Fruit fly (Drosophila melanogaster) whole organism, embryonic: ENCODE data around the gene barr.
A peak's percentile ranks its signal among the peaks of the same experiment; 100 is the strongest.

Experiments used
- Aef1 ChIP-seq: fragments of 200-800 bp; sonication (Bioruptor generic); IDR thresholded peaks from 3 replicates; pipeline ENCODE4 v1.3.6; 2022; ENCODE audit warnings: missing biosample characterization, missing genetic modification characterization
- CG11093 ChIP-seq: fragments of 200-800 bp; sonication (Bioruptor generic); IDR thresholded peaks from 3 replicates; pipeline ENCODE4 v1.3.6; 2022; ENCODE audit warnings: missing biosample characterization, missing genetic modification characterization
- CG11560 ChIP-seq: fragments of 200-800 bp; sonication (Bioruptor generic); IDR thresholded peaks from 3 replicates; pipeline ENCODE4 v1.3.6; 2022; ENCODE audit warnings: missing biosample characterization, missing genetic modification characterization
- CG13296 ChIP-seq: fragments of 200-800 bp; sonication (Bioruptor generic); optimal IDR thresholded peaks from 3 replicates; lab custom pipeline; 2018; ENCODE audit warnings: missing biosample characterization, mild to moderate bottlenecking, missing genetic modification characterization
- CG13624 ChIP-seq: fragments of 200-800 bp; sonication (Bioruptor generic); optimal IDR thresholded peaks from 2 replicates; lab custom pipeline; 2016; ENCODE audit warnings: missing biosample characterization, missing genetic modification characterization
- CG13894 ChIP-seq: fragments of 200-800 bp; sonication (Bioruptor generic); optimal IDR thresholded peaks from 3 replicates; lab custom pipeline; 2018; ENCODE audit warnings: missing biosample characterization, mild to moderate bottlenecking, missing genetic modification characterization, moderate library complexity
- CG14050 ChIP-seq: fragments of 200-800 bp; sonication (Bioruptor generic); IDR thresholded peaks from 3 replicates; pipeline ENCODE4 v1.3.6; 2022; ENCODE audit warnings: missing biosample characterization, missing genetic modification characterization
- CG1602 ChIP-seq: fragments of 200-800 bp; sonication (Bioruptor generic); optimal IDR thresholded peaks from 3 replicates; lab custom pipeline; 2016; ENCODE audit warnings: missing biosample characterization, missing genetic modification characterization
- CG17361 ChIP-seq: fragments of 200-800 bp; sonication (Bioruptor generic); IDR thresholded peaks from 3 replicates; pipeline ENCODE4 v1.3.6; 2022; ENCODE audit warnings: missing biosample characterization, missing genetic modification characterization
- CG17385 ChIP-seq: fragments of 200-800 bp; sonication (Bioruptor generic); optimal IDR thresholded peaks from 3 replicates; lab custom pipeline; 2018; ENCODE audit warnings: missing biosample characterization, mild to moderate bottlenecking, missing genetic modification characterization
- CG18619 ChIP-seq: fragments of 200-800 bp; sonication (Bioruptor generic); optimal IDR thresholded peaks from 3 replicates; lab custom pipeline; 2017; ENCODE audit warnings: missing biosample characterization, mild to moderate bottlenecking, missing genetic modification characterization
- CG2120 ChIP-seq: fragments of 200-800 bp; sonication (Bioruptor generic); optimal IDR thresholded peaks from 3 replicates; lab custom pipeline; 2016; ENCODE audit warnings: missing biosample characterization, missing genetic modification characterization
- CG2199 ChIP-seq: fragments of 200-800 bp; sonication (Bioruptor generic); IDR thresholded peaks from 3 replicates; pipeline ENCODE4 v1.3.6; 2022; ENCODE audit warnings: missing biosample characterization, missing genetic modification characterization
- CG31388 ChIP-seq: fragments of 200-800 bp; sonication (Bioruptor generic); optimal IDR thresholded peaks from 2 replicates; lab custom pipeline; 2016; ENCODE audit warnings: missing biosample characterization, missing genetic modification characterization
- CG33557 ChIP-seq: fragments of 200-800 bp; sonication (Bioruptor generic); optimal IDR thresholded peaks from 2 replicates; lab custom pipeline; 2019; ENCODE audit warnings: missing biosample characterization, mild to moderate bottlenecking, missing genetic modification characterization, moderate library complexity
- CG5180 ChIP-seq: fragments of 200-800 bp; sonication (Bioruptor generic); optimal IDR thresholded peaks from 3 replicates; lab custom pipeline; 2017; ENCODE audit warnings: missing biosample characterization, missing genetic modification characterization, mild to moderate bottlenecking, moderate library complexity, missing genetic modification reagents
- CG5245 ChIP-seq: fragments of 200-800 bp; sonication (Bioruptor generic); optimal IDR thresholded peaks from 3 replicates; lab custom pipeline; 2016; ENCODE audit warnings: missing biosample characterization, missing genetic modification characterization
- CG6175 ChIP-seq: fragments of 200-800 bp; sonication (Bioruptor generic); IDR thresholded peaks from 3 replicates; pipeline ENCODE4 v1.3.6; 2022; ENCODE audit warnings: missing biosample characterization, missing genetic modification characterization
- CG7372 ChIP-seq: fragments of 200-800 bp; sonication (Bioruptor generic); IDR thresholded peaks from 2 replicates; pipeline ENCODE4 v1.3.6; 2022; ENCODE audit warnings: missing biosample characterization, missing genetic modification characterization
- CG7745 ChIP-seq: fragments of 200-800 bp; sonication (Bioruptor generic); optimal IDR thresholded peaks from 2 replicates; lab custom pipeline; 2018; ENCODE audit warnings: missing biosample characterization, mild to moderate bottlenecking, missing genetic modification characterization, moderate library complexity
- CG8281 ChIP-seq: fragments of 200-800 bp; sonication (Bioruptor generic); optimal IDR thresholded peaks from 2 replicates; lab custom pipeline; 2018; ENCODE audit warnings: missing biosample characterization, mild to moderate bottlenecking, missing genetic modification characterization, moderate library complexity
- CG9609 ChIP-seq: fragments of 200-800 bp; sonication (Bioruptor generic); optimal IDR thresholded peaks from 3 replicates; lab custom pipeline; 2016; ENCODE audit warnings: missing biosample characterization, missing genetic modification characterization
- CG9817 ChIP-seq: fragments of 200-800 bp; sonication (Bioruptor generic); optimal IDR thresholded peaks from 2 replicates; lab custom pipeline; 2018; ENCODE audit warnings: missing biosample characterization, mild to moderate bottlenecking, missing genetic modification characterization, moderate library complexity
- Camta ChIP-seq: fragments of 200-800 bp; sonication (Bioruptor generic); optimal IDR thresholded peaks from 2 replicates; lab custom pipeline; 2016; ENCODE audit warnings: missing biosample characterization, missing genetic modification characterization
- Dref ChIP-seq: fragments of 200-800 bp; sonication (Bioruptor generic); IDR thresholded peaks from 2 replicates; pipeline ENCODE4 v1.3.6; 2022; ENCODE audit warnings: missing biosample characterization, missing genetic modification characterization
- HLH3B ChIP-seq: fragments of 200-800 bp; sonication (Bioruptor generic); IDR thresholded peaks from 2 replicates; pipeline ENCODE4 v1.3.6; 2022; ENCODE audit warnings: missing biosample characterization, missing genetic modification characterization
- HLH4C ChIP-seq: fragments of 200-800 bp; sonication (Bioruptor generic); IDR thresholded peaks from 3 replicates; pipeline ENCODE4 v1.3.6; 2022; ENCODE audit warnings: missing biosample characterization, missing genetic modification characterization; ENCODE audit not compliant: partially characterized antibody
- Max ChIP-seq: fragments of 200-800 bp; sonication (Bioruptor generic); optimal IDR thresholded peaks from 2 replicates; lab custom pipeline; 2016; ENCODE audit warnings: missing biosample characterization, mild to moderate bottlenecking, missing genetic modification characterization
- NK7.1 ChIP-seq: fragments of 200-800 bp; sonication (Bioruptor generic); optimal IDR thresholded peaks from 3 replicates; lab custom pipeline; 2016; ENCODE audit warnings: missing biosample characterization, missing genetic modification characterization
- PHDP ChIP-seq: fragments of 200-800 bp; sonication (Bioruptor generic); optimal IDR thresholded peaks from 3 replicates; lab custom pipeline; 2018; ENCODE audit warnings: missing biosample characterization, mild to moderate bottlenecking, missing genetic modification characterization, moderate library complexity
- Scr ChIP-seq: fragments of 200-800 bp; sonication (Bioruptor generic); IDR thresholded peaks from 2 replicates; pipeline ENCODE4 v1.3.6; 2022; ENCODE audit warnings: missing biosample characterization, missing genetic modification characterization; ENCODE audit not compliant: partially characterized antibody
- Sry-δ ChIP-seq: fragments of 200-800 bp; sonication (Bioruptor generic); optimal IDR thresholded peaks from 2 replicates; lab custom pipeline; 2016; ENCODE audit warnings: missing biosample characterization, missing genetic modification characterization
- abd-A ChIP-seq: fragments of 200-800 bp; sonication (Bioruptor generic); optimal IDR thresholded peaks from 3 replicates; lab custom pipeline; 2019; ENCODE audit warnings: missing biosample characterization, mild to moderate bottlenecking, missing genetic modification characterization, moderate library complexity
- br ChIP-seq: fragments of >200 bp; optimal IDR thresholded peaks from 2 replicates; lab custom pipeline; 2017
- crc ChIP-seq: fragments of 200-800 bp; sonication (Bioruptor generic); optimal IDR thresholded peaks from 2 replicates; lab custom pipeline; 2016; ENCODE audit warnings: missing biosample characterization, missing genetic modification characterization
- da ChIP-seq: fragments of 200-800 bp; sonication (Bioruptor generic); optimal IDR thresholded peaks from 2 replicates; lab custom pipeline; 2016; ENCODE audit warnings: missing biosample characterization, missing genetic modification characterization
- eve ChIP-seq, 2 experiments: fragments of >200 bp; optimal IDR thresholded peaks; 2 replicates each; lab custom pipeline; 2017; ENCODE audit warnings: missing biosample characterization in 2 of 2, missing genetic modification characterization in 2 of 2
- gsb-n ChIP-seq: fragments of 200-800 bp; sonication (Bioruptor generic); optimal IDR thresholded peaks from 3 replicates; lab custom pipeline; 2018; ENCODE audit warnings: missing biosample characterization, mild to moderate bottlenecking, missing genetic modification characterization
- hbn ChIP-seq: fragments of 200-800 bp; sonication (Bioruptor generic); IDR thresholded peaks from 2 replicates; pipeline ENCODE4 v1.3.6; 2022; ENCODE audit warnings: missing biosample characterization, missing genetic modification characterization; ENCODE audit not compliant: partially characterized antibody
- hkb ChIP-seq, 2 experiments: fragments of 200-800 bp in 1 of 2; fragments of >200 bp in 1 of 2; sonication (Bioruptor generic) in 1 of 2; IDR thresholded peaks in 1 of 2; optimal IDR thresholded peaks in 1 of 2; 2 replicates each; pipeline versions ENCODE4 v1.3.6 to Lab custom; 2017 to 2022; ENCODE audit warnings: missing biosample characterization in 1 of 2, missing genetic modification characterization in 1 of 2
- ken ChIP-seq: fragments of 200-800 bp; sonication (Bioruptor generic); IDR thresholded peaks from 3 replicates; pipeline ENCODE4 v1.3.6; 2022; ENCODE audit warnings: missing biosample characterization, missing genetic modification characterization
- nerfin-1 ChIP-seq: fragments of 200-800 bp; sonication (Bioruptor generic); optimal IDR thresholded peaks from 3 replicates; lab custom pipeline; 2019; ENCODE audit warnings: missing biosample characterization, mild to moderate bottlenecking, missing genetic modification characterization, moderate library complexity
- pnt ChIP-seq: fragments of 200-800 bp; sonication (Bioruptor generic); optimal IDR thresholded peaks from 3 replicates; lab custom pipeline; 2016; ENCODE audit warnings: missing biosample characterization, missing genetic modification characterization
- prd ChIP-seq, 3 experiments: fragments of >200 bp in 2 of 3; fragments of 200-800 bp in 1 of 3; sonication (Bioruptor generic) in 1 of 3; optimal IDR thresholded peaks in 2 of 3; IDR thresholded peaks in 1 of 3; 2 replicates in 2 of 3; 3 replicates in 1 of 3; pipeline versions ENCODE4 v1.3.6 to Lab custom; 2017 to 2022; ENCODE audit warnings: missing biosample characterization in 1 of 3, missing genetic modification characterization in 1 of 3
- pzg ChIP-seq: fragments of 200-800 bp; sonication (Bioruptor generic); optimal IDR thresholded peaks from 3 replicates; lab custom pipeline; 2018; ENCODE audit warnings: missing biosample characterization, mild to moderate bottlenecking, missing genetic modification characterization, moderate library complexity
- sob ChIP-seq: fragments of 200-800 bp; sonication (Bioruptor generic); IDR thresholded peaks from 2 replicates; pipeline ENCODE4 v1.3.6; 2022; ENCODE audit warnings: missing biosample characterization, missing genetic modification characterization
- sr ChIP-seq: fragments of 200-800 bp; sonication (Bioruptor generic); IDR thresholded peaks from 3 replicates; pipeline ENCODE4 v1.3.6; 2022; ENCODE audit warnings: missing biosample characterization, missing genetic modification characterization
- toy ChIP-seq: fragments of 200-800 bp; sonication (Bioruptor generic); IDR thresholded peaks from 2 replicates; pipeline ENCODE4 v1.3.6; 2022; ENCODE audit warnings: missing biosample characterization, missing genetic modification characterization
- trem ChIP-seq: fragments of 200-800 bp; optimal IDR thresholded peaks from 3 replicates; lab custom pipeline; 2019; ENCODE audit warnings: missing biosample characterization, mild to moderate bottlenecking, missing genetic modification characterization, moderate library complexity
- ttk ChIP-seq: fragments of 200-800 bp; sonication (Bioruptor generic); IDR thresholded peaks from 2 replicates; pipeline ENCODE4 v2.1.2; 2022; ENCODE audit warnings: missing biosample characterization, missing genetic modification characterization
- tup ChIP-seq: fragments of 200-800 bp; sonication (Bioruptor generic); optimal IDR thresholded peaks from 2 replicates; lab custom pipeline; 2016; ENCODE audit warnings: missing biosample characterization, mild to moderate bottlenecking, missing genetic modification characterization, moderate library complexity

Gene barr

dm6 chr2L:20093794-20094193 is 32.6 kb upstream of the barr start, which contains the start of the genes Taf13 and nesd (continued):
- TF ChIP-seq sob (GFP tag; lab: Robert Waterston, UW) (0 out of 2 replicates have a peak, but pooled peaks have one; percentile 17), CG7745 (tag; lab: Kevin White, UChicago) (no peak), pnt (GFP tag; lab: Kevin White, UChicago) (no peak), CG11560 (tag; lab: Robert Waterston, UW) (no peak), CG6175 (no peak), hkb (optimal IDR thresholded peaks at IDR 0.05; lab: Kevin White, UChicago) (peak; percentile 82), hkb (GFP tag; IDR thresholded peaks at IDR 0.05; lab: Robert Waterston, UW) (no peak), toy (GFP tag; lab: Robert Waterston, UW) (no peak), CG9609 (GFP tag; lab: Kevin White, UChicago) (peak; percentile 0), CG2120 (peak; percentile 68), abd-A (no peak), CG17361 (GFP tag; lab: Robert Waterston, UW) (peak; percentile 77), NK7.1 (GFP tag; lab: Kevin White, UChicago) (no peak), Dref (GFP tag; lab: Robert Waterston, UW) (peak; percentile 81), CG11093 (GFP tag; lab: Robert Waterston, UW) (no peak), Camta (GFP tag; lab: Kevin White, UChicago) (no peak), Max (GFP tag; lab: Kevin White, UChicago) (peak; percentile 64), Aef1 (no peak), CG2199 (GFP tag; lab: Robert Waterston, UW) (no peak), nerfin-1 (tag; lab: Kevin White, UChicago) (peak; percentile 39), CG1602 (GFP tag; lab: Kevin White, UChicago) (no peak), CG31388 (GFP tag; lab: Kevin White, UChicago) (no peak), eve (GFP tag; optimal IDR thresholded peaks at IDR 0.05; lab: Kevin White, UChicago) (no peak), CG8281 (tag; lab: Kevin White, UChicago) (no peak), trem (peak; percentile 74), tup (GFP tag; lab: Kevin White, UChicago) (no peak), prd (optimal IDR thresholded peaks at IDR 0.05; lab: Kevin White, UChicago) (no peak), prd (GFP tag; IDR thresholded peaks at IDR 0.05; lab: Robert Waterston, UW) (no peak), CG14050 (GFP tag; lab: Robert Waterston, UW) (no peak), Sry-δ (GFP tag; lab: Kevin White, UChicago) (peak; percentile 69), pzg (GFP tag; lab: Kevin White, UChicago) (peak; percentile 76), br (no peak), CG5245 (GFP tag; lab: Kevin White, UChicago) (no peak), HLH4C (GFP tag; lab: Robert Waterston, UW) (peak; percentile 89), CG13624 (peak; percentile 25), sr (GFP tag; lab: Robert Waterston, UW) (no peak), CG13894 (tag; lab: Kevin White, UChicago) (peak; percentile 50), CG9817 (peak; percentile 47), CG17385 (GFP tag; lab: Kevin White, UChicago) (peak; percentile 16), PHDP (tag; lab: Kevin White, UChicago) (peak; percentile 51), gsb-n (tag; lab: Kevin White, UChicago) (no peak), CG13296 (GFP tag; lab: Kevin White, UChicago) (no peak), ttk (GFP tag; lab: Robert Waterston, UW) (no peak), CG7372 (no peak), hbn (peak; percentile 67; the same call in 1 of the 2 replicates), crc (GFP tag; lab: Kevin White, UChicago) (no peak), HLH3B (GFP tag; lab: Robert Waterston, UW) (no peak), da (no peak), CG33557 (GFP tag; lab: Kevin White, UChicago) (peak; percentile 30), Scr (GFP tag; lab: Robert Waterston, UW) (peak; percentile 78), CG5180 (GFP tag; lab: Kevin White, UChicago) (no peak), ken (no peak), CG18619 (peak; percentile 1)
